Fruit fly (Drosophila melanogaster) S2 (cell line): ENCODE results near the gene CG12307.

Experiments used
- CG8478 ChIP-seq: fragments of >200 bp; optimal IDR thresholded peaks from 2 replicates; lab custom pipeline; 2018
- CTCF ChIP-seq, 2 experiments: fragments of >200 bp; optimal IDR thresholded peaks; 2 replicates each; lab custom pipeline; 2018

Gene CG12307

DNA sequence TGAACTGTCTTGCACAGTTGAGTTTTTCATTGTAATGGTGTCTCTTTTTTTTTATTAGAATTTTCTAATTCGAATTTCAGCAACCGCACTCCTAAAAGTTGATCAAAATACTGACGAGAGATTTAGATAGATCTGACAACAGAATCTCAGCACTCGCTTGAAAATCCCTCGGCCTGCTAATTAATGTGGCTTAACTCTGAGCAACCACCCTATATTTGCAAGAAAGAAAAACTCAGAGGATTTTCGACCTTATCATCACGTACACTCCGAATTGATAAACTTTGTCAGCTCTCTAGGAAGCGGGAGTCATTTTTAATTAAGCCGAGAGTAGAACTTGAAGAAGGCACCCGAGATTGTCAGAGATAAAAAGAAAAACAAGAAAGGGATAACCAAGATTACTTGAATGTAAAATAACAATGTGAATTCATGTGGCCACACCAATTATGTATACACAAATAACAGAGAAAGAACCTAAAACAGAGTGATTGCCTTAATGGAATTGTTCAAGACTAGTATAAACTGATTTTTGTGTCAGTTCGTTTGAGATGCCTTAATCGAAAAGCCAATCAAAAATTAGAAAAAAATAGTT, at the start of gene CG12307, which contains the start of gene CG4983:
CG12307 (minus strand) TSS at position 101 of the 589 bp plus-strand sequence.
CG4983 (plus strand) TSS at position 539 of the 589 bp plus-strand sequence.
- no peak for TF ChIP-seq CG8478 (lab: Kevin White, UChicago)
- no peak for TF ChIP-seq CTCF (optimal IDR thresholded peaks at IDR 0.05; lab: Kevin White, UChicago)

DNA sequence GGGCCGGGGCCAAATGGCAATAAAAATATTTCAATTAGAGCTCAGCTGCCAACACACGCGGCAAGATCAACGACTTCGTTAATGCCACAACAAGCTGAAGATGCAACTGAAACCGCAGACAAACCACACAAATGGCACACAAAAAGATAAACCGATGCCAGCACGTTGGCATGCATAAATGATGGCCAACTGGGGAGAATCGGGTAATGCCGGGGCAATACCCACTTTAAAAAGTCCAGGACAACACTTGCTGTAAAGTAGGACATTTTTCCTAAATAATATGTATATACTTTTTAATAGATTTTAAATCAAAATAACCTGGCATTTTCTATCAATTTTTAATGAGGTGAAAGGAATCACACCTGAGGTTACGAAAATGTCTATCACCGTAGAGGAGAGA, 42.7 kb upstream of the CG12307 start, which contains the start of gene CG4988:
CG4988 (plus strand) TSS at position 301 of the 400 bp plus-strand sequence.
- TF ChIP-seq CTCF (optimal IDR thresholded peaks at IDR 0.05; lab: Kevin White, UChicago): no peak
- no peak for TF ChIP-seq CG8478 (lab: Kevin White, UChicago)

DNA sequence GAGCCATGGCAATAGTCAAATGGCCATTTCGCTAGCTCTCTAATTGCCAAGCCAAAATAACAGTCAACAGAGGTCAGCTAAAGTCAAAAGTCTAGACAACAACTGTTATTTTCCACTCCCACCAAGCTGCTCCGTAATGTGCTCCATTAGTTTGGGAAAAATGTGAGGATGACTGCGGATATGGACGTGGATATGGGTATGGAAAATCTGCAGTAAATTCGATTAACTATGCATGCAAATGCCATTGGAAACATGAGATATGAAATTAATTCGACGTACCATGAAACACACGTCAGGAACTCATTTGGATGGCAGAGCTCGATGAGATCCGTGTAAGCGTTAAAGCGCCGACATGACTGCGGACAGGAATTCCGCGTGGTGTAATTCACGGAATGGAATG, 11.1 kb upstream of the CG12307 start, which contains the start of gene CG44477:
CG44477 (plus strand) TSS at position 301 of the 400 bp plus-strand sequence.
- TF ChIP-seq CG8478 (lab: Kevin White, UChicago) (no peak), CTCF (optimal IDR thresholded peaks at IDR 0.05; lab: Kevin White, UChicago) (no peak)

DNA sequence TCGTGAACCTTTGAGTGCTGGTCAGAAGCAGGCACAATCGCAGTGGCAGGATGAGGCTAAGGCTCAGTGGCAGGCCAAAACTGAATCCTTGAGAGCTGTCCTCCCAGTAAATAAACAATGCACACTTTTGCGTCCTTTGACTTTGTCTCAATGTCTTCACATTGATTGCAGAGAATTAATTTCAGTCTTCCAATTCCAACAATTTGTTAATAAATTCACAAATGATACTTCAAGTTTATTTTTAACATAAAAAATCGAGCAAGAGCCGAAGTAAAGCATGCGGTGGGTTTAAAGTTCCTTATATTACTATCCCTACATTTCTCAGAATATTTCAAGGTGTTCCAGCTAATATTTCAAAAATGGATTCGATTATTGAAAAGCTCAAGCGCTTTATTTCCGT, 5.3 kb upstream of the CG12307 start, which contains the start of gene CG43167:
CG43167 (plus strand) TSS at position 301 of the 400 bp plus-strand sequence.
- TF ChIP-seq CTCF (optimal IDR thresholded peaks at IDR 0.05; lab: Kevin White, UChicago) (no peak), CG8478 (lab: Kevin White, UChicago) (no peak)

DNA sequence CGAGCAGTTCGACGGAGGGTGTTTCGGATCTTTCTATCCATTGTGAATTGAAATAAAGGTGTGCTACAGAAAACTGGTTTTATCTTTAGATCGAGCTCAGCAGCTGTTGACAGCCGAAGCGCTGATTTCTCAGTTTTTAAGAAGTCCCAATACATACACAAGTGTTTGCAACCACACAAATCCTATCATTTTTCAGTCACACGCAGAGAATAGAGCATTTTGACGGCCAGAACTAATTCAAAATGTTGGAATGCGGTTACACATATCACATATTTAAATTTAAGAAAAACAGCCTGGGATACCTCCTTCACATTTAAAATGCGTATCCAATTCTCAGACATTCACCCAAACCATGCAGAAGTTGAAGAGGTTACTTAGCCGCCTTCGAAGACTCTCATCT, 3.1 kb downstream of the CG12307 start, which contains the start of gene CG6614:
CG6614 (minus strand) TSS at position 101 of the 400 bp plus-strand sequence.
- no peak for TF ChIP-seq CTCF (optimal IDR thresholded peaks at IDR 0.05; lab: Kevin White, UChicago)
- TF ChIP-seq CG8478 (lab: Kevin White, UChicago): no peak

DNA sequence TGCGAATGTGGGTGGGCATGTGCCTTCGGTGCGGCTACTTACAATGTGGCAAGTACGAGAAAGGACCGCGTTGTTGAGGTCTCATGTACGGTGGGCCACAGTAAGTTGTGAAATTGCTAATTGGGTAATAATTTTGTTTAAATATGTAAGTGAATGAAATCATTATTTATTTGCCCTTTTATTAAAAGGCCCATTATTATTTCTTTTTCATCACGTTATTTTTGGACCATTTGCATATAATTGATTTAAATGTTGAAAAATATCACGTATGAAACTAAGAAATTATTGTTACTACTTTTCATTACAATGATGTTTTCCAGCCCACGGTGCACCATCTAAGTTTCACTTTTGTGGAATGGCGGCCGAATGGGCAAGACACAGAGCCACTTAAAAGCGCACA, 23.5 kb downstream of the CG12307 start:
- no peak for TF ChIP-seq CTCF (optimal IDR thresholded peaks at IDR 0.05; lab: Kevin White, UChicago)
- TF ChIP-seq CG8478 (lab: Kevin White, UChicago): no peak

DNA sequence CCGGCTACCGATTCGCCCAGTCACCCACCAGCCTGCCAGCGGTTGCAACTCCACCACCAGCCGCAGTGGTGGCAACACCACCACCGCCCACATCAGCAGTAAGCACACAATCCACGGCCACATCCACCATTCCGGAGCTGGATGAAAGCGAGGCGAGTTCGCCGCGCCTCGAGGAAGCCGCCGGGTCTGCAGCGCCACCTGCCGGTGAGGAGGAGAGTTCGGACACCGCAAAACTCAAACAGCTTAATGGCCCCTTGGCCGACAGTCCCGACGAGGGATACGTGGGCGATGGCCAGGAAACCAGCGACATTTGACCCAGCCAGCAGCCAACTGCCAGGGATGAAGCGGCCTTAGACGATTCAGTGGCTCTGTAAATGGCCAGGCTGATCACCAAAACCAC, 27.6 kb downstream of the CG12307 start:
- TF ChIP-seq CTCF (optimal IDR thresholded peaks at IDR 0.05; lab: Kevin White, UChicago) (peak; percentile 50 to 54), CG8478 (lab: Kevin White, UChicago) (no peak)

DNA sequence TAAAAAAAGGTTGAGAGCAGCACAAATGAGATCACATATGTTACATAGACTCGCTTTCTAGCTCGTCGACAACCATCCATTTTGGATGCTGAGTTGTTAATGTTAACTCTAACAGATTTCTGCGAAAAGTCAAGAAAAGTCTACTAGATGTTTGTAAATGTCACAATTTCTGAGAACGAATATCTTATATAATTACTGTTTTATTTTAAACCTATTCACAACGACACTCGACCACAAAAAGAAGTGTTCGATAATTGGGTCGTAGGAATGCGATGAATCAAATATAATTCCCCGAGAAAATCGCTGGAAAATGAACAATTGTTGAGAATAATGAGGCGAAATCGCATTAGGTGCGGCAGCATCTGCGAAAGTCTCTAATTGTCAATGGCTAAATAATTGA, 40.1 kb downstream of the CG12307 start, which contains the start of gene spag4:
spag4 (minus strand) TSS at position 101 of the 400 bp plus-strand sequence.
- TF ChIP-seq CG8478 (lab: Kevin White, UChicago): no peak
- TF ChIP-seq CTCF (optimal IDR thresholded peaks at IDR 0.05; lab: Kevin White, UChicago): no peak
